Worm (Caenorhabditis elegans) whole organism, late embryonic: ENCODE data around the gene F54B11.9.
A peak's percentile ranks its signal among the peaks of the same experiment; 100 is the strongest.

Source experiments
- ceh-24 ChIP-seq: sonication (generic microtip); optimal IDR thresholded peaks from 2 replicates; lab custom pipeline; 2016; ENCODE audit warnings: mild to moderate bottlenecking, missing genetic modification characterization, missing compliant biosample characterization
- ceh-9 ChIP-seq: sonication (generic microtip); optimal IDR thresholded peaks from 2 replicates; lab custom pipeline; 2016; ENCODE audit warnings: mild to moderate bottlenecking, missing genetic modification characterization, inconsistent platforms, missing compliant biosample characterization
- elt-2 ChIP-seq: sonication (generic microtip); optimal IDR thresholded peaks from 2 replicates; lab custom pipeline; 2016; ENCODE audit warnings: missing genetic modification reagents, missing genetic modification characterization, missing compliant biosample characterization
- eyg-1 ChIP-seq: sonication (generic microtip); optimal IDR thresholded peaks from 2 replicates; lab custom pipeline; 2016; ENCODE audit warnings: missing genotype, missing genetic modification characterization, missing compliant biosample characterization
- hlh-6 ChIP-seq: sonication (generic microtip); optimal IDR thresholded peaks from 2 replicates; lab custom pipeline; 2016; ENCODE audit warnings: missing genotype, missing genetic modification characterization, missing compliant biosample characterization
- lin-11 ChIP-seq: fragments of 200-800 bp; sonication (Bioruptor generic); optimal IDR thresholded peaks from 2 replicates; lab custom pipeline; 2018; ENCODE audit warnings: mild to moderate bottlenecking, missing genetic modification characterization, missing compliant biosample characterization
- nhr-11 ChIP-seq: fragments of 150-350 bp; optimal IDR thresholded peaks from 2 replicates; lab custom pipeline; 2014; ENCODE audit warnings: missing biosample characterization, missing genetic modification characterization
- nhr-232 ChIP-seq: sonication (generic microtip); optimal IDR thresholded peaks from 2 replicates; lab custom pipeline; 2016; ENCODE audit warnings: missing genetic modification characterization, missing compliant biosample characterization
- npax-4 ChIP-seq: sonication (generic microtip); optimal IDR thresholded peaks from 2 replicates; lab custom pipeline; 2016; ENCODE audit warnings: missing genetic modification characterization, missing compliant biosample characterization
- sdc-2 ChIP-seq: sonication (generic microtip); optimal IDR thresholded peaks from 2 replicates; lab custom pipeline; 2016; ENCODE audit warnings: missing genotype, missing genetic modification characterization, missing compliant biosample characterization
- unc-3 ChIP-seq, 2 experiments: fragments of 200-800 bp in 1 of 2; sonication (Bioruptor generic) in 1 of 2; sonication (generic microtip) in 1 of 2; conservative IDR thresholded peaks in 1 of 2; optimal IDR thresholded peaks in 1 of 2; 2 replicates each; pipeline versions ENCODE4 v1.3.6 to Lab custom; 2016 to 2022; ENCODE audit warnings: missing compliant biosample characterization in 2 of 2, missing genetic modification characterization in 2 of 2, missing genetic modification reagents in 1 of 2
- ztf-16 ChIP-seq: sonication (generic microtip); optimal IDR thresholded peaks from 2 replicates; lab custom pipeline; 2017; ENCODE audit warnings: missing genetic modification characterization, missing compliant biosample characterization

F54B11.9 gene

ce11 chrX:13653573-13653972, 48.2 kb downstream of the F54B11.9 start (continued):
- TF ChIP-seq npax-4 (tag; lab: Kevin White, UChicago) (no peak), elt-2 (tag; lab: Kevin White, UChicago) (peak; percentile 53), nhr-232 (tag; lab: Kevin White, UChicago) (peak; percentile 37), eyg-1 (tag; lab: Kevin White, UChicago) (no peak)
- TF ChIP-seq, all 69 proteins: peak for 16

- no peak for TF ChIP-seq ceh-24
- TF ChIP-seq hlh-6 (tag; lab: Kevin White, UChicago), result no peak
- TF ChIP-seq ztf-16, result no peak
- TF ChIP-seq nhr-11 (tag; lab: Kevin White, UChicago), result no peak
- no peak for TF ChIP-seq unc-3 (GFP tag; conservative IDR thresholded peaks at IDR 0.05; lab: Robert Waterston, UW)
- no peak for TF ChIP-seq unc-3 (tag; optimal IDR thresholded peaks at IDR 0.05; lab: Kevin White, UChicago)
- no peak for TF ChIP-seq sdc-2 (tag; lab: Kevin White, UChicago)
- no peak for TF ChIP-seq lin-11 (tag; lab: Kevin White, UChicago)
Measured at ce11 chrX:13654276-13654675, 48.9 kb downstream of the F54B11.9 start.

- no peak for TF ChIP-seq ceh-9 (tag; lab: Kevin White, UChicago)
- no peak for TF ChIP-seq nhr-11 (tag; lab: Kevin White, UChicago)
- TF ChIP-seq, all 69 proteins: peak for 0
Measured at ce11 chrX:13655769-13656168, 50.4 kb downstream of the F54B11.9 start.
